Worm (Caenorhabditis elegans): ENCODE data around the gene ref-1.

ce11 chrII:10221627-10222026 is 3.4 kb downstream of the ref-1 start:
- TF ChIP-seq lsy-2 (tag; optimal IDR thresholded peaks at IDR 0.05) (no peak), hlh-17 (GFP tag; optimal IDR thresholded peaks at IDR 0.05; ENCODE audit: borderline replicate concordance) (no peak), zag-1 (tag; optimal IDR thresholded peaks at IDR 0.05) (no peak), F16B12.6 (tag; optimal IDR thresholded peaks at IDR 0.05) (no peak), lin-39 (tag; optimal IDR thresholded peaks at IDR 0.05) (no peak)
